Fruit fly (Drosophila melanogaster): Measurements from ENCODE around the gene CG5004.

Gene CG5004

DNA sequence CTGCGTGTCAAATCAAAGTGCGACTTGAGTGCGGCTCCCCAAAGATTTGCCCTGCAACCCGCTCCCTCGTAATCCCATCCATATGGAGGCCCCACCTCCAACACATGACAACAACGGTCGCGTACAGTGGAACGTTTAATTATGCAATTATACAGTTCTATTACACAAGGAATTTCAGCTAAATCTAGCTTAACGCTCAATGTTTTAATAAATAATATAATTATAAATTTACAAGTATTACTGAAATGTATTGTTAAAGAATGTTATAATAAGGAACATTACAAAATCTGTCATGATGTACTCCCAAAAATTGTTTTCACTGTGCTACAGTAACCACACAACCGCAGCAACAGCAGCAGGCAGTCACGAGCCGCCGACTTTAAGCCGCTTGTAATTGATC, 66.7 kb downstream of the CG5004 start (continued):
- no peak for TF ChIP-seq Sry-β (GFP tag; optimal IDR thresholded peaks at IDR 0.05)
- TF ChIP-seq CG15011 (GFP tag; optimal IDR thresholded peaks at IDR 0.05): no peak
- no peak for TF ChIP-seq pb (GFP tag; optimal IDR thresholded peaks at IDR 0.05)
- TF ChIP-seq CG18476 (GFP tag; optimal IDR thresholded peaks at IDR 0.05): no peak
- no peak for TF ChIP-seq salm (tag; optimal IDR thresholded peaks at IDR 0.05)
- TF ChIP-seq Scr (GFP tag; IDR thresholded peaks at IDR 0.05; ENCODE audit: partially characterized antibody): no peak
- no peak for TF ChIP-seq CG11696 (GFP tag; IDR thresholded peaks at IDR 0.05)
- no peak for TF ChIP-seq pho (GFP tag; optimal IDR thresholded peaks at IDR 0.05)
- peak in 1 of 2 experiments; percentile 40 for TF ChIP-seq bsh (GFP tag; optimal IDR thresholded peaks at IDR 0.05)
- TF ChIP-seq Oaz (GFP tag; IDR thresholded peaks at IDR 0.05): no peak
- TF ChIP-seq CG11085 (GFP tag; IDR thresholded peaks at IDR 0.05): no peak
- no peak for TF ChIP-seq her (GFP tag; optimal IDR thresholded peaks at IDR 0.05)
- no peak for TF ChIP-seq Ets65A (GFP tag)
- no peak for TF ChIP-seq zen2 (GFP tag; IDR thresholded peaks at IDR 0.05; ENCODE audit: partially characterized antibody)
- TF ChIP-seq luna (GFP tag; optimal IDR thresholded peaks at IDR 0.05): no peak
- no peak for TF ChIP-seq CG9797 (GFP tag; optimal IDR thresholded peaks at IDR 0.05)
- TF ChIP-seq CG9609 (GFP tag; optimal IDR thresholded peaks at IDR 0.05): no peak
- TF ChIP-seq CG6683 (GFP tag; optimal IDR thresholded peaks at IDR 0.05): no peak
- no peak for TF ChIP-seq CG6254 (GFP tag; optimal IDR thresholded peaks at IDR 0.05)
- no peak for TF ChIP-seq CG13424 (tag; optimal IDR thresholded peaks at IDR 0.05)
- no peak for TF ChIP-seq zf30C (GFP tag; optimal IDR thresholded peaks at IDR 0.05)
- no peak for TF ChIP-seq Six4 (GFP tag; optimal IDR thresholded peaks at IDR 0.05)
- TF ChIP-seq Ssrp (tag; optimal IDR thresholded peaks at IDR 0.05): no peak
- no peak for TF ChIP-seq CG11398 (GFP tag; optimal IDR thresholded peaks at IDR 0.05)
- no peak for TF ChIP-seq Med (GFP tag)
- TF ChIP-seq CG1024 (GFP tag; IDR thresholded peaks at IDR 0.05): no peak
- no peak for TF ChIP-seq CG33557 (GFP tag; optimal IDR thresholded peaks at IDR 0.05)
- TF ChIP-seq cad (GFP tag; optimal IDR thresholded peaks at IDR 0.05): no peak
- no peak for TF ChIP-seq dimm (GFP tag; IDR thresholded peaks at IDR 0.05)
- no peak for TF ChIP-seq CG2889 (GFP tag; IDR thresholded peaks at IDR 0.05)
- 0 out of 3 replicates have a peak, but pooled peaks have one; percentile 45 for TF ChIP-seq CG17361 (GFP tag; IDR thresholded peaks at IDR 0.05)
- no peak for TF ChIP-seq Atf6 (GFP tag; IDR thresholded peaks at IDR 0.05)
- TF ChIP-seq NC2β (GFP tag; optimal IDR thresholded peaks at IDR 0.05): no peak
- no peak for TF ChIP-seq danr (GFP tag; IDR thresholded peaks at IDR 0.05)
- no peak for TF ChIP-seq Lim3 (GFP tag; IDR thresholded peaks at IDR 0.05)
- no peak for TF ChIP-seq CG18764 (GFP tag; optimal IDR thresholded peaks at IDR 0.05)
- TF ChIP-seq rib (GFP tag; IDR thresholded peaks at IDR 0.05): no peak
- TF ChIP-seq B-H1 (GFP tag; IDR thresholded peaks at IDR 0.05): no peak
- TF ChIP-seq sna (GFP tag; IDR thresholded peaks at IDR 0.05; ENCODE audit: partially characterized antibody): no peak
- TF ChIP-seq Meics (GFP tag; optimal IDR thresholded peaks at IDR 0.05): no peak
- no peak for TF ChIP-seq HLH54F (GFP tag; optimal IDR thresholded peaks at IDR 0.05)
- TF ChIP-seq CG4404 (GFP tag; IDR thresholded peaks at IDR 0.05): no peak
- TF ChIP-seq CG3838 (GFP tag; optimal IDR thresholded peaks at IDR 0.05): no peak
- peak; percentile 3 for TF ChIP-seq kni (GFP tag; optimal IDR thresholded peaks at IDR 0.05)
- TF ChIP-seq CG11093 (GFP tag; IDR thresholded peaks at IDR 0.05): no peak
- TF ChIP-seq CG9817 (tag; optimal IDR thresholded peaks at IDR 0.05): no peak
- no peak for TF ChIP-seq ac (GFP tag; optimal IDR thresholded peaks at IDR 0.05)
- TF ChIP-seq seq (GFP tag; IDR thresholded peaks at IDR 0.05): no peak
- no peak for TF ChIP-seq toy (GFP tag; IDR thresholded peaks at IDR 0.05)
- no peak for TF ChIP-seq CG12769 (tag; optimal IDR thresholded peaks at IDR 0.05)
- peak; percentile 42 for TF ChIP-seq D19A (tag; optimal IDR thresholded peaks at IDR 0.05)
- TF ChIP-seq nom (GFP tag; optimal IDR thresholded peaks at IDR 0.05): no peak
- no peak for TF ChIP-seq B-H2 (GFP tag; optimal IDR thresholded peaks at IDR 0.05)

Data from whole organism, embryonic.